Worm (Caenorhabditis elegans) whole organism, L4/young adult: ENCODE data around the gene ceh-38.

ENCODE experiments used
- W03F9.2 ChIP-seq: fragments of 150-350 bp; optimal IDR thresholded peaks from 2 replicates; lab custom pipeline; 2014; ENCODE audit warnings: missing biosample characterization, missing genetic modification characterization
- dao-5 ChIP-seq: sonication (generic microtip); optimal IDR thresholded peaks from 2 replicates; lab custom pipeline; 2016; ENCODE audit warnings: missing genotype, missing genetic modification characterization, moderate library complexity, missing compliant biosample characterization
- him-1 ChIP-seq: sonication (generic microtip); optimal IDR thresholded peaks from 2 replicates; lab custom pipeline; 2016; ENCODE audit warnings: missing genotype, missing genetic modification reagents, missing genetic modification characterization, missing compliant biosample characterization

DNA sequence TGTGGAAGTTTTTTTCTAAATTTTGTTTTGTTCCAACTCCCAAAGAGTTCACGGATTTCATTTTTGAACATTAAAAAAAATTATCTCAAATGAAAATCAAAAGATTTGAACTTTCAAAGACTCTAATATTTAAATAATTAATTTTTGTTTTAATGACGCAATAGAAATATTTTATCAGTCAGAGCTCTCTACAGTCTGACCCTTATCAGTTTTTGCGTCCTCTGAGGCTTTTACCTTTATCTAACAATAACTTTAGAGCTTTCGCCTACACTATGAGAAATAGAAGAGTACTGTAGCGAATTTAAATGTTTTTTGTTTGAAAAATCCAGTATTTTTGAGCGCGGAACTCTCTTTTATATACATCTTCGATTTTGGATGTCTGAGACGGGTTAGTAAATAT is 32.5 kb upstream of the ceh-38 start, which contains the start of gene B0252.5:
- TF ChIP-seq W03F9.2 (no peak), him-1 (no peak), dao-5 (tag; lab: Kevin White, UChicago) (no peak)
